Worm (Caenorhabditis elegans) whole organism, dauer: ENCODE measurements around the gene Y53C12A.11.

Source experiments
- unc-62 ChIP-seq: sonication (generic microtip); optimal IDR thresholded peaks from 2 replicates; lab custom pipeline; 2017; ENCODE audit warnings: missing biosample characterization, missing genetic modification reagents, missing genetic modification characterization

Y53C12A.11 gene

DNA sequence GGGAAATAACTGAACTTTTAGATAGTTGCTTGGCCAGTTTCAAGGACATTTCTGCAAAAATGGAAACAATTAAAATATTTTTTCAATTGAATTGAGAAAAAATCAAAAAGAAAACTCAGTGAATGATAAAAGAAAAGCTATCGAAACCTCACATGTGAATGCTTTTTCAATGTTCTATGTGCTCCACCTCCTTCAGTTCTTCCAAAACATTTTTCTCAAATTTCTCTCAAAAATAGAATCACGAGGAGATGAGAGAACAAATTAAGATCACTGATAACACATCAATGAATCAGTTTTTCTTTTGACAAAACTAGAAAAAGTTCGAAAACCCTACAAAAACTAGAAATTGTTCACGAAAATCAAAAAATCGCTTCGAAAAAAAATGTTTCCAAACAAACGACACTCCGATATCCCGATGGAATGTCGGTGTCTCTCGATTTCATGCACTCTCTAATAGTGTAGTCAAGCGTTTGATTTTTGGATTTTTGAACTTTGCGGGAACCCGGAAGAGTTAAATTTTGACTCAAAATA is 31.8 kb downstream of the Y53C12A.11 start, which contains the start of gene ZK1320.9:
ZK1320.9 (minus strand) TSS at position 51 of the 531 bp plus-strand sequence.
- TF ChIP-seq unc-62 (GFP tag; lab: Kevin White, UChicago) = no peak

DNA sequence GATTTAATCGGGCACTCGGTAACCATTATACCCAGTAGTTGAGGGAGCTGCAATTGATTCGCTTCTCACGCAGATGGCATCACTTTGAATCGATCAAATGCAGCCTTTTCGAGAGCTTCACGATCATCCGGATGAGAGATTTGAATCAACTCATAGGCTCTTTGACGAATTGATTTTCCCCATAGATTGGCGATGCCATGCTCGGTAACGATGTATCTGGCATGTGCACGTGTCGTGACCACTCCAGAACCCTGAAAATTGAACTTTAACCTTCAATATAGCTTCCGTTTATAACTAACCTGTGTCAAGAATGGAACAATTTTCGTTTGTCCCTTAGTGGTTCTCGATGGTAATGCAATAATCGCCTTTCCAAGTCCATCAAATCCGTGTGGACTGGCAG is 34.3 kb downstream of the Y53C12A.11 start:
- no peak for TF ChIP-seq unc-62 (GFP tag; lab: Kevin White, UChicago)

DNA sequence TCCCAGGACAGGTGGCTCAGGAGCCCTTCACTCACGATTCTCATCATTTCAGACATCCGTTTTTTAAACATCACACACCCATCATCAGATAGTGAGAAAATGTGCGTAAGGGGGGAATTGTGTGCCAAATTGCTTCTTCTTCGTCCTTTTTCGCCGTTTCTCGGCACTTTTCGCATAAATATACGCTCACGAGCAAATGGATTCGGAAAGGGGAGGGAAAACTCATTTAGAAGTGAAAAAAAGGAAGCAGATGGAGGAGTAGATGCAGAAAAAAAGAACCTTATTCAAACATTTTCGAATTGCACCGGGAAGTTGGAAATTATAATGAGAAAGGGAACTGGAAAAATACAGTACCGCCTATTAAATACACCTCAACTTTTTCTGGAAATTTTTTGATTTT is 36.5 kb downstream of the Y53C12A.11 start:
- TF ChIP-seq unc-62 (GFP tag; lab: Kevin White, UChicago) = no peak

DNA sequence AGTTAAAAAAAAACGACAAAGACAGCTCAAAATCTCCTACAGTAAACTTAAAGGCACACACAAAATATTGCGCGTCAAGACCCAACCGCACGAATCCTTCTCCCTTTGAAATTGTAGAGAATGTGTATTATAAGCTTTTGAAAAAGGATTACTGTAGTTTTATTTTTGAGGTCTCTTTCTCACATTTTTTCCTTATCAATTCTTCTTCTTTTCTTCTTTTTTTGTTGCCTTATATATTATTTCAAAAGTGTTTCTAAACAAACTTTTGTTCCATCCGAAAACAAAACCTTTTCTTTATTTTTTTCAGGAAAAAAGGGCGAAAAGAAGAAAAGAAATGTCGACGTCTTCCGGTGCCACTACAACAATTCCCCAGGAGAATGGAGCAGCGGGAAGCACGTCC is 38.0 kb downstream of the Y53C12A.11 start, which contains the start of gene ZK1320.13:
ZK1320.13 (plus strand) TSS at position 301 of the 400 bp plus-strand sequence.
- TF ChIP-seq unc-62 (GFP tag; lab: Kevin White, UChicago) = no peak

DNA sequence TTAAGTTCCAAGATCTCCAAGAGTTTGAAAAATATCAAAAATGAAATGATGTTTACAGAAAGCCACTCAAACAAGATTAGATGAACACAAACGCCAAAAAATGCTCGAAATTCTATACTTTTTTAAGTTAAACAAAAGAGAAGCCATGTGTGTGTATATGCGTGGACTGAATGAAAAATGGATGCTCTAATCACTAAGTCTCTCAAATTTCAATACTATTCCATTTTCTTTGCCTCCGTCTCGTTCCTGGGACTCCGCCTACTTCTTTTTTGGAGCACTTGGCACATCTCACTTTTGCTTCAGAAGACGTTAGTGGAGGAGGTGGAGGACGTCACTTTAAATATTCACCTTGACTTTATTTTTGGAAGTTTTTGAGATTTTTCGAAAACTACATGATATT is 38.7 kb downstream of the Y53C12A.11 start:
- TF ChIP-seq unc-62 (GFP tag; lab: Kevin White, UChicago) = no peak

DNA sequence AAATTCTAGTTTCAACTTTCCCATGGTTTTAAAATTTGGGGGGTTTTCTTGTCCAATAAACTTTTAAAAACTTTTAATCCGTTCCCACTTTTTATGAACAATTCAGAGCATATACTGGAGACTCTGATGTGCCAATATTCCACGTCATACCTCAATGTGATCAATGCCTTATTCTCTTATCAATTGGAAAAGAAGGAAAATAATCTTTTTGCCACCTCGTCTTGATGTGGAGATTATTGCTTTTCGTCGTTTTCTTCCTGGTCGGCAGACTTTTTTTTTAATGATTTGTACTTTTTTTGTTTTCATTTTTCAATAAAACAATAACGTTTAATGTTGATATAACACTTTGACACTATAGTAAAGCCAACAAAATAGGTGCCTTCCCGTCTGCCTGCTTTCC is 41.0 kb downstream of the Y53C12A.11 start:
- TF ChIP-seq unc-62 (GFP tag; lab: Kevin White, UChicago) = no peak

DNA sequence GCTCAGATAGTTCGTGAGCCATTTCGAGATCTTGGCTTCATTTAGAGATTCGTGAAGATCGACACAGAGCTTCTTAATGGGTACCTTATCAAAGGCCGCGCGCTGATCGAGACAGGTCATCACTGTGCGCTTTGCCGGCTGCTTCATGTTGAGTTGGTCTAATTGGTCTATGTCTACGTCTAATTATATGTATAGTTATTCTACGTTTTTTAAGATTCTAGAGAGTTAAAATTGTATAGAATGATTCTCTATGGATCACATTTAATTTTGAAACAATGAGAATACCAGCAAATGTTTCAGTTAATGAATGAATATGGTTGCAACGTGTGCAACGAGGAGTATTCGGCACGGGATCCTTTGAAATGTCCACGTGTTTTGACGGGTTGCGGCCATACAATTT is 43.8 kb downstream of the Y53C12A.11 start, which contains the start of gene arc-1:
arc-1 (plus strand) TSS at position 301 of the 400 bp plus-strand sequence.
- no peak for TF ChIP-seq unc-62 (GFP tag; lab: Kevin White, UChicago)

DNA sequence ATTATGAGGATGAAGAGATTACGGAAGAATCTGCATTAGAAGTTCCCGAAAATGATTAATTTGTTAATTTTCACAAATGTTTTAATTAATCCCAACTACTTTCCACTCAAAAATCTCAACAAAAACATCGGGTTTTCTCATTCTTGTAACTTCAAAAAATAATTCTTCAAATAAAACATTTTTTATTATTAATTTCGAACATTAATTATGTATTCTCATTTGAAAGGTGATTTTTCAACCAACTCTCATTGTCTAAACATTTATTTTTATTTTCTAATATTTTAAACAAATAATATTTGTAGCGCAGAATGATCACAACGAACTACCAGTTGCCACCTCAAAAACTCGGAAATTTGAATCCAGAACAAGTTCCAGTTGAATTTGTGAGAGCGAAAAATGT is 47.2 kb downstream of the Y53C12A.11 start, which contains the start of gene ZK1320.7:
ZK1320.7 (plus strand) TSS at position 301 of the 400 bp plus-strand sequence.
- no peak for TF ChIP-seq unc-62 (GFP tag; lab: Kevin White, UChicago)

DNA sequence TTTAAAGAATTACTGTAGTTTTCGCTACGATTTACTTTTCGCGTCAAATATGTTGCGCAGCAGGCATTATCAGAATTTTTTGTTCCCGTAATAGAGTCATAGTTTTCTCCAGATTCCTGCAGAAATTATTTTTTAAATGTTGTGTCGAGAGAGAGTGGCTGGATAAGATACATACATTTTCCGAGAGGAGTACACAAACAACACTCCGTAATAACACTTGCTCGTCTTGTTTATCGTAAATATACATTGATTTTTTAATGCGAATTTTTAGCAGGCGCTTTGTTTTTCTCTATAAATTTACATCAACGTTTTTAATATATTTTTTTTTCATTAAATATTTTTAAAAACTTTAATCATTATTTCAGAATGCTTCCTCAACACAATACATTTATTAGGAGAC is 49.5 kb downstream of the Y53C12A.11 start, which contains the start of gene taf-8:
taf-8 (plus strand) TSS at position 360 of the 400 bp plus-strand sequence.
- TF ChIP-seq unc-62 (GFP tag; lab: Kevin White, UChicago) = no peak
